Worm (Caenorhabditis elegans) whole organism, L1 larva: ENCODE results near the gene fut-1.

Experiments
- ama-1 ChIP-seq: fragments of 150-350 bp; optimal IDR thresholded peaks from 2 replicates; lab custom pipeline; 2014
- ces-1 ChIP-seq: fragments of 150-350 bp; optimal IDR thresholded peaks from 2 replicates; lab custom pipeline; 2014; ENCODE audit warnings: missing biosample characterization, missing genetic modification reagents, missing genetic modification characterization
- elt-3 ChIP-seq, 6 experiments: fragments of 150-350 bp in 1 of 6; sonication (generic microtip); optimal IDR thresholded peaks; 2 replicates each; lab custom pipeline; 2017 to 2018; ENCODE audit warnings: missing biosample characterization in 6 of 6, missing genetic modification characterization in 6 of 6, inconsistent platforms in 1 of 6
- jun-1 ChIP-seq: fragments of 150-350 bp; optimal IDR thresholded peaks from 2 replicates; lab custom pipeline; 2014; ENCODE audit warnings: missing biosample characterization, missing genetic modification reagents, missing genetic modification characterization
- lin-15B ChIP-seq: fragments of 150-350 bp; sonication (generic microtip); optimal IDR thresholded peaks from 3 replicates; lab custom pipeline; 2014; ENCODE audit warnings: missing biosample characterization, missing genetic modification characterization
- lin-35 ChIP-seq, 2 experiments: fragments of 150-350 bp; optimal IDR thresholded peaks; 2 replicates each; lab custom pipeline; 2014; ENCODE audit warnings: missing biosample characterization in 2 of 2, missing genetic modification characterization in 2 of 2, missing genetic modification reagents in 2 of 2
- lin-39 ChIP-seq: fragments of 150-350 bp; optimal IDR thresholded peaks from 2 replicates; lab custom pipeline; 2014; ENCODE audit warnings: missing biosample characterization, missing genetic modification reagents, missing genetic modification characterization
- nhr-237 ChIP-seq: fragments of 150-350 bp; optimal IDR thresholded peaks from 2 replicates; lab custom pipeline; 2014; ENCODE audit warnings: missing biosample characterization, missing genetic modification characterization
- nhr-77 ChIP-seq: fragments of 150-350 bp; optimal IDR thresholded peaks from 2 replicates; lab custom pipeline; 2014; ENCODE audit warnings: missing biosample characterization, missing genetic modification characterization
- unc-62 ChIP-seq: fragments of 150-350 bp; optimal IDR thresholded peaks from 2 replicates; lab custom pipeline; 2014; ENCODE audit warnings: missing biosample characterization, missing genetic modification reagents, missing genetic modification characterization
- unc-86 ChIP-seq: sonication (generic microtip); optimal IDR thresholded peaks from 2 replicates; lab custom pipeline; 2016; ENCODE audit warnings: missing genetic modification characterization, missing compliant biosample characterization
- ztf-11 ChIP-seq, 2 experiments: sonication (generic microtip); optimal IDR thresholded peaks; 2 replicates each; lab custom pipeline; 2016 to 2017; ENCODE audit warnings: missing genetic modification characterization in 2 of 2, missing biosample characterization in 1 of 2, missing compliant biosample characterization in 1 of 2

DNA sequence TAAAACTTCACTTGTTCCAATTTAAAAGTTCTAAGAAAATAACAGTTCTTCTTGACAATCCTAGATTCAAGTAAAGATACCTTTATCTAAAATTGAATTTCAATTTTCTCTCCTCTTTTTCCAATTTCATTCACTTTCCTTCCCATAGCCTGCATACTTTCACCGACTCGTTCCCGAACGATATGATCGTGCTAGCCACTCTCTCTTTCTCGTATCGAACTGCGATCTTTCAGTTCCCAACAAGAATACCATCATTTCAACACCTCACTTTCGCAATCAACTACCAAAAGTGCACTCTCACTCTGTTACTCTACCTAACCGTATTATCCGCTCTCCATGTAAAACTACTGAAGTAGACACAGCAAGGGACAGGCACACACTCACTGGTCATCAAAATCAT, 9.3 kb downstream of the fut-1 start:
- TF ChIP-seq unc-86 (tag; lab: Kevin White, UChicago) (no peak), lin-35 (GFP tag; optimal IDR thresholded peaks at IDR 0.05; lab: Kevin White, UChicago) (no peak), ama-1 (lab: Kevin White, UChicago) (no peak), nhr-237 (no peak), ztf-11 (tag; optimal IDR thresholded peaks at IDR 0.05; lab: Kevin White, UChicago) (no peak), lin-15B (no peak), ces-1 (GFP tag; lab: Kevin White, UChicago) (no peak), elt-3 (tag; optimal IDR thresholded peaks at IDR 0.05; lab: Kevin White, UChicago) (no peak), unc-62 (no peak), jun-1 (tag; lab: Kevin White, UChicago) (no peak), lin-39 (tag; lab: Kevin White, UChicago) (no peak), nhr-77 (no peak)
